Worm (Caenorhabditis elegans) whole organism, L4 larva: ENCODE measurements around the gene C04B4.2.

Source experiments
- duxl-1 ChIP-seq: sonication (generic microtip); optimal IDR thresholded peaks from 2 replicates; lab custom pipeline; 2016; ENCODE audit warnings: mild to moderate bottlenecking, missing genetic modification characterization, moderate library complexity, missing compliant biosample characterization; ENCODE audit not compliant: poor library complexity
- hmg-1.1 ChIP-seq: fragments of 200-800 bp; sonication (Bioruptor generic); IDR thresholded peaks from 2 replicates; pipeline ENCODE4 v1.3.6; 2022; ENCODE audit warnings: missing genetic modification reagents, missing genetic modification characterization, missing compliant biosample characterization
- mep-1 ChIP-seq: fragments of 150-350 bp; sonication (generic microtip); optimal IDR thresholded peaks from 3 replicates; lab custom pipeline; 2014; ENCODE audit warnings: missing biosample characterization, missing genetic modification characterization
- nhr-6 ChIP-seq: fragments of 150-350 bp; optimal IDR thresholded peaks from 2 replicates; lab custom pipeline; 2014; ENCODE audit warnings: missing biosample characterization, missing genetic modification characterization

DNA sequence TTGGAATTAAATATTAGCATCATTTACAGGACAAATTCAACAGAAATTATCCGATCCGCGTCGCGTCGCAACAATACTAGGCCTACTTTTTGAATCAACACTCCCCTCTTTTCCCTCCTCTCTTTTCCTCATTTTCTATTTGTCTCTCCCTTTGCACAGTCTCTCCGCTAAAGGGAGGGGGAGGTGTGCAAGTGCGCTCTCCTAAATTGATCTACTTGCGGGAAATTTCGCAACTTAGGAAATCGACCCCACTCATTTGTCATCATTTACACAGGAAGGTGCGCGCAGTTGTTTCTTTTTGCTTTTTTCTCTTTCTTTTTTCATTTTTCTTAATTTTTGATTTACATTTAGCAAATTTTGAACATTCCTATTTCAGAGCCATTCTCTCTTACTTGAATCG, at the start of gene C04B4.2:
- TF ChIP-seq duxl-1 (tag; lab: Kevin White, UChicago) (no peak), nhr-6 (tag; lab: Kevin White, UChicago) (no peak), hmg-1.1 (GFP tag; lab: Robert Waterston, UW) (no peak), mep-1 (no peak)
